Fruit fly (Drosophila melanogaster) whole organism, adult: Measurements from ENCODE around the gene Shawn.

Experiments used
- CG12768 ChIP-seq: fragments of 200-800 bp; sonication (Bioruptor generic); optimal IDR thresholded peaks from 2 replicates; lab custom pipeline; 2017; ENCODE audit warnings: missing biosample characterization, missing genetic modification characterization, mild to moderate bottlenecking, moderate library complexity, missing genetic modification reagents
- CG5204 ChIP-seq: fragments of 200-800 bp; sonication (Bioruptor generic); optimal IDR thresholded peaks from 2 replicates; lab custom pipeline; 2016; ENCODE audit warnings: missing biosample characterization, missing genetic modification characterization
- Crg-1 ChIP-seq: fragments of 200-800 bp; sonication (Bioruptor generic); optimal IDR thresholded peaks from 2 replicates; lab custom pipeline; 2016; ENCODE audit warnings: missing biosample characterization, missing genetic modification characterization
- Hr96 ChIP-seq: fragments of 200-800 bp; sonication (Bioruptor generic); optimal IDR thresholded peaks from 2 replicates; lab custom pipeline; 2016; ENCODE audit warnings: missing biosample characterization, missing genetic modification characterization
- cnc ChIP-seq, 2 experiments: fragments of >200 bp; optimal IDR thresholded peaks; 2 replicates each; lab custom pipeline; 2017
- tj ChIP-seq: fragments of 200-800 bp; sonication (Bioruptor generic); optimal IDR thresholded peaks from 3 replicates; lab custom pipeline; 2017; ENCODE audit warnings: missing biosample characterization, mild to moderate bottlenecking, missing genetic modification characterization, moderate library complexity

DNA sequence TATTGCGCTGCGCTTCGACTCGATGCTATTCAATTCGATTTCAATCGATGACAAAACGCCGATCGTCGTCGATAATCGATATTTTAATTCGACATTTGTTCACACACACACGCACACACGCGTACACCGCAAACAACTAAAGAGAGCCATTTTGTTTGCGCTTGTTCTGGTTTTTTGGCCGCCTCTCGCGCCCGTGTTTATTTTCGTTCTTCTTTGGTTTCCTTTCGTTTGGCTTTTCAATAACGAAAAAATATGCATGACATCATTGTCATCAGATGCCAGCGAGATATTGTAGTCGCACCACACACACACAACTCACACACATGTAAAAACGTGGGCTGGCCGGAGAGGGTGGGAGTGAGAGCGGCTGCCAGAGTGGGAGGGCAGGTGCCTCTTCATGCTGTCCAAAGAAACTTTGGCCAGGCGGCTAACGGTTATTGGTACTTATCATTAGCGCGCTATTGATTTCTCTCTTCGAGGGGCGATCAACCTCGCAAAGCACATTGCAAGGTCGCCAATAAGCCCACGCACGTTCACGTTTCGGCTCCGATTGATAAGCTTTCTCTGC, 3.2 kb upstream of the Shawn start:
- TF ChIP-seq Crg-1 (GFP tag; lab: Kevin White, UChicago), result no peak
- TF ChIP-seq cnc (optimal IDR thresholded peaks at IDR 0.05; lab: Kevin White, UChicago), result no peak
- no peak for TF ChIP-seq Hr96 (GFP tag; lab: Kevin White, UChicago)
- no peak for TF ChIP-seq tj
- no peak for TF ChIP-seq CG12768
- no peak for TF ChIP-seq CG5204
